Worm (Caenorhabditis elegans) whole organism, dauer: Measurements from ENCODE around the gene nlp-35.

Experiments
- unc-62 ChIP-seq: sonication (generic microtip); optimal IDR thresholded peaks from 2 replicates; lab custom pipeline; 2017; ENCODE audit warnings: missing biosample characterization, missing genetic modification reagents, missing genetic modification characterization

nlp-35 gene

ce11 chrIV:9523139-9523538 lies 4.4 kb upstream of the nlp-35 start:
- no peak for TF ChIP-seq unc-62 (GFP tag; lab: Kevin White, UChicago)

ce11 chrIV:9520629-9521028 lies 1.9 kb upstream of the nlp-35 start:
- no peak for TF ChIP-seq unc-62 (GFP tag; lab: Kevin White, UChicago)

ce11 chrIV:9516831-9517230 lies 1.9 kb downstream of the nlp-35 start, which contains the start of gene C33A12.19:
Gene C33A12.19 (plus strand): TSS chrIV:9516999.
- TF ChIP-seq unc-62 (GFP tag; lab: Kevin White, UChicago), result no peak

- no peak for TF ChIP-seq unc-62 (GFP tag; lab: Kevin White, UChicago)
Measured at ce11 chrIV:9514132-9514531, 4.6 kb downstream of the nlp-35 start.

ce11 chrIV:9513360-9513777 lies 5.4 kb downstream of the nlp-35 start:
- no peak for TF ChIP-seq unc-62 (GFP tag; lab: Kevin White, UChicago)

- TF ChIP-seq unc-62 (GFP tag; lab: Kevin White, UChicago), result no peak
Measured at ce11 chrIV:9512836-9513235, 5.9 kb downstream of the nlp-35 start, which contains the start of gene C33A12.3. Gene C33A12.3 (minus strand): TSS chrIV:9513002.

- TF ChIP-seq unc-62 (GFP tag; lab: Kevin White, UChicago), result no peak
Measured at ce11 chrIV:9511640-9512039, 7.1 kb downstream of the nlp-35 start.

- no peak for TF ChIP-seq unc-62 (GFP tag; lab: Kevin White, UChicago)
Measured at ce11 chrIV:9511221-9511638, 7.5 kb downstream of the nlp-35 start.

- no peak for TF ChIP-seq unc-62 (GFP tag; lab: Kevin White, UChicago)
Measured at ce11 chrIV:9510439-9510838, 8.3 kb downstream of the nlp-35 start, which contains the start of gene C33A12.4. Gene C33A12.4 (minus strand): TSS chrIV:9510569.

ce11 chrIV:9508612-9509011 lies 10.1 kb downstream of the nlp-35 start, which contains the start of gene ethe-1:
Gene ethe-1 (minus strand): TSS chrIV:9508761.
- TF ChIP-seq unc-62 (GFP tag; lab: Kevin White, UChicago), result no peak

- no peak for TF ChIP-seq unc-62 (GFP tag; lab: Kevin White, UChicago)
Measured at ce11 chrIV:9506251-9506650, 12.5 kb downstream of the nlp-35 start, which contains the start of gene ttr-9. Gene ttr-9 (minus strand): TSS chrIV:9506351.

- no peak for TF ChIP-seq unc-62 (GFP tag; lab: Kevin White, UChicago)
Measured at ce11 chrIV:9500100-9500499, 18.6 kb downstream of the nlp-35 start, which contains the start of gene ugt-21. Gene ugt-21 (plus strand): TSS chrIV:9500311.

ce11 chrIV:9499636-9500035 lies 19.1 kb downstream of the nlp-35 start:
- no peak for TF ChIP-seq unc-62 (GFP tag; lab: Kevin White, UChicago)

- TF ChIP-seq unc-62 (GFP tag; lab: Kevin White, UChicago), result no peak
Measured at ce11 chrIV:9498088-9498487, 20.6 kb downstream of the nlp-35 start, which contains the start of gene sru-4. Gene sru-4 (plus strand): TSS chrIV:9498388.

ce11 chrIV:9496306-9496705 lies 22.4 kb downstream of the nlp-35 start, which contains the start of gene sru-3:
Gene sru-3 (plus strand): TSS chrIV:9496606.
- no peak for TF ChIP-seq unc-62 (GFP tag; lab: Kevin White, UChicago)

- TF ChIP-seq unc-62 (GFP tag; lab: Kevin White, UChicago), result no peak
Measured at ce11 chrIV:9490320-9490719, 28.4 kb downstream of the nlp-35 start, which contains the start of gene sru-6. Gene sru-6 (plus strand): TSS chrIV:9490620.

ce11 chrIV:9488315-9488714 lies 30.4 kb downstream of the nlp-35 start, which contains the start of gene sru-1:
Gene sru-1 (plus strand): TSS chrIV:9488615.
- TF ChIP-seq unc-62 (GFP tag; lab: Kevin White, UChicago), result no peak
